Worm (Caenorhabditis elegans): ENCODE measurements around the gene tftc-1.

DNA sequence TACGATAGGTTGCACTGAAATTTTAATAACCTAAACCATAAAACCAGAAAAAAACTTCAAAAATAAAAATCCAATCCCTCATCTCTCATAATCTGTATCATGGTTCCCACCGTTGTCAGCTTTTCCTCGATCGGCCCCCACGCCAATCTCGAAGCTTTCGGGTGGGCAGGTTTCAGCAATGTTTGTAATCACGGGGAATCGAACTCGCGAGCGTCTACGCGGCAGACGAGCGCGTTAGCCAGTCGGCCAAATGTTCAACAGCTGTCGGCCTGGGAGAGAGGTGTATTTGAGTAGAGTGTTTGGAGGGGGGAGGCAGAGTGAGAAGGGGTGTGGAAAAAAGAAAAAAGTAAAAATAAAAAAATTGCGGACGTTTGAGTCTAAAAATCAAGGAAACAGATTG is 59.4 kb downstream of the tftc-1 start:
- TF ChIP-seq nhr-25 (tag; optimal IDR thresholded peaks at IDR 0.05) (peak; percentile 66), unc-62 (GFP tag; optimal IDR thresholded peaks at IDR 0.05) (no peak), ceh-82 (tag; optimal IDR thresholded peaks at IDR 0.05) (peak; percentile 57), nhr-23 (tag; optimal IDR thresholded peaks at IDR 0.05) (peak; percentile 30), nhr-12 (tag; optimal IDR thresholded peaks at IDR 0.05) (no peak), fkh-10 (GFP tag; optimal IDR thresholded peaks at IDR 0.05) (peak; percentile 19), pqm-1 (tag; optimal IDR thresholded peaks at IDR 0.05) (peak; percentile 58), elt-1 (tag; optimal IDR thresholded peaks at IDR 0.05) (peak; percentile 10), skn-1 (tag; optimal IDR thresholded peaks at IDR 0.05) (peak; percentile 85)

All from whole organism, L3 larva.